Fruit fly (Drosophila melanogaster) whole organism, embryonic: ENCODE results near the gene CG43165.

Experiments
- B-H1 ChIP-seq: fragments of 200-800 bp; sonication (Bioruptor generic); IDR thresholded peaks from 3 replicates; pipeline ENCODE4 v1.3.6; 2022; ENCODE audit warnings: missing biosample characterization, missing genetic modification characterization
- CG1024 ChIP-seq: fragments of 200-800 bp; sonication (Bioruptor generic); IDR thresholded peaks from 2 replicates; pipeline ENCODE4 v1.3.6; 2022; ENCODE audit warnings: missing biosample characterization, missing genetic modification characterization
- CG10267 ChIP-seq: fragments of 200-800 bp; sonication (Bioruptor generic); optimal IDR thresholded peaks from 2 replicates; lab custom pipeline; 2018; ENCODE audit warnings: missing biosample characterization, mild to moderate bottlenecking, missing genetic modification characterization, moderate library complexity
- CG10366 ChIP-seq: fragments of 200-800 bp; sonication (Bioruptor generic); IDR thresholded peaks from 2 replicates; pipeline ENCODE4 v1.3.6; 2022; ENCODE audit warnings: missing biosample characterization, missing genetic modification characterization
- CG10543 ChIP-seq: fragments of 200-800 bp; sonication (Bioruptor generic); optimal IDR thresholded peaks from 3 replicates; lab custom pipeline; 2017; ENCODE audit warnings: missing biosample characterization, mild to moderate bottlenecking, missing genetic modification characterization, moderate library complexity
- CG11085 ChIP-seq: fragments of 200-800 bp; sonication (Bioruptor generic); IDR thresholded peaks from 2 replicates; pipeline ENCODE4 v1.3.6; 2022; ENCODE audit warnings: missing biosample characterization, missing genetic modification characterization
- CG11456 ChIP-seq: fragments of 200-800 bp; sonication (Bioruptor generic); IDR thresholded peaks from 3 replicates; pipeline ENCODE4 v1.3.6; 2022; ENCODE audit warnings: missing biosample characterization, missing genetic modification characterization
- CG11504 ChIP-seq: fragments of 200-800 bp; sonication (Bioruptor generic); optimal IDR thresholded peaks from 3 replicates; lab custom pipeline; 2019; ENCODE audit warnings: missing biosample characterization, mild to moderate bottlenecking, missing genetic modification characterization, moderate library complexity
- CG12071 ChIP-seq: fragments of 200-800 bp; sonication (Bioruptor generic); optimal IDR thresholded peaks from 3 replicates; lab custom pipeline; 2018; ENCODE audit warnings: missing biosample characterization, mild to moderate bottlenecking, missing genetic modification characterization
- CG14014 ChIP-seq: fragments of 200-800 bp; sonication (Bioruptor generic); IDR thresholded peaks from 2 replicates; pipeline ENCODE4 v1.3.6; 2022; ENCODE audit warnings: missing biosample characterization, missing genetic modification characterization
- CG15601 ChIP-seq: fragments of 200-800 bp; sonication (Bioruptor generic); optimal IDR thresholded peaks from 3 replicates; lab custom pipeline; 2019; ENCODE audit warnings: missing biosample characterization, mild to moderate bottlenecking, missing genetic modification characterization, moderate library complexity
- CG1647 ChIP-seq: fragments of 200-800 bp; sonication (Bioruptor generic); optimal IDR thresholded peaks from 3 replicates; lab custom pipeline; 2016; ENCODE audit warnings: missing biosample characterization, missing genetic modification characterization
- CG17829 ChIP-seq: fragments of 200-800 bp; optimal IDR thresholded peaks from 2 replicates; lab custom pipeline; 2019; ENCODE audit warnings: missing biosample characterization, mild to moderate bottlenecking, missing genetic modification characterization, moderate library complexity
- CG2120 ChIP-seq: fragments of 200-800 bp; sonication (Bioruptor generic); optimal IDR thresholded peaks from 3 replicates; lab custom pipeline; 2016; ENCODE audit warnings: missing biosample characterization, missing genetic modification characterization
- CG3726 ChIP-seq: fragments of 200-800 bp; sonication (Bioruptor generic); IDR thresholded peaks from 3 replicates; pipeline ENCODE4, ENCODE4 v1.3.6; 2022; ENCODE audit warnings: missing biosample characterization, missing genetic modification characterization
- CG6765 ChIP-seq: fragments of 200-800 bp; sonication (Bioruptor generic); optimal IDR thresholded peaks from 3 replicates; lab custom pipeline; 2017; ENCODE audit warnings: missing biosample characterization, mild to moderate bottlenecking, missing genetic modification characterization
- CG7556 ChIP-seq: fragments of 200-800 bp; sonication (Bioruptor generic); optimal IDR thresholded peaks from 2 replicates; lab custom pipeline; 2017; ENCODE audit warnings: missing biosample characterization, mild to moderate bottlenecking, missing genetic modification characterization
- CG7839 ChIP-seq: fragments of 200-800 bp; sonication (Bioruptor generic); optimal IDR thresholded peaks from 3 replicates; lab custom pipeline; 2018; ENCODE audit warnings: missing biosample characterization, mild to moderate bottlenecking, missing genetic modification characterization, moderate library complexity
- CG8924 ChIP-seq: fragments of 200-800 bp; optimal IDR thresholded peaks from 3 replicates; lab custom pipeline; 2019; ENCODE audit warnings: missing biosample characterization, mild to moderate bottlenecking, missing genetic modification characterization, moderate library complexity
- CG9727 ChIP-seq: fragments of 200-800 bp; sonication (Bioruptor generic); optimal IDR thresholded peaks from 3 replicates; lab custom pipeline; 2017; ENCODE audit warnings: missing biosample characterization, mild to moderate bottlenecking, missing genetic modification characterization
- CoRest ChIP-seq: fragments of 200-800 bp; sonication (Bioruptor generic); optimal IDR thresholded peaks from 3 replicates; lab custom pipeline; 2018; ENCODE audit warnings: missing biosample characterization, mild to moderate bottlenecking, missing genetic modification characterization, moderate library complexity
- Deaf1 ChIP-seq: fragments of 200-800 bp; optimal IDR thresholded peaks from 3 replicates; lab custom pipeline; 2019; ENCODE audit warnings: missing biosample characterization, mild to moderate bottlenecking, missing genetic modification characterization, moderate library complexity
- Doc3 ChIP-seq: fragments of 200-800 bp; sonication (Bioruptor generic); IDR thresholded peaks from 3 replicates; pipeline ENCODE4 v1.3.6; 2022; ENCODE audit warnings: missing biosample characterization, missing genetic modification characterization; ENCODE audit not compliant: partially characterized antibody
- H2.0 ChIP-seq: fragments of 200-800 bp; sonication (Bioruptor generic); IDR thresholded peaks from 2 replicates; pipeline ENCODE4 v1.3.6; 2022; ENCODE audit warnings: missing biosample characterization, missing genetic modification characterization
- HLH4C ChIP-seq: fragments of 200-800 bp; sonication (Bioruptor generic); IDR thresholded peaks from 3 replicates; pipeline ENCODE4 v1.3.6; 2022; ENCODE audit warnings: missing biosample characterization, missing genetic modification characterization; ENCODE audit not compliant: partially characterized antibody
- Hmx ChIP-seq: fragments of 200-800 bp; sonication (Bioruptor generic); optimal IDR thresholded peaks from 2 replicates; lab custom pipeline; 2016; ENCODE audit warnings: missing biosample characterization, missing genetic modification characterization
- Myb ChIP-seq: fragments of 200-800 bp; sonication (Bioruptor generic); optimal IDR thresholded peaks from 2 replicates; lab custom pipeline; 2016; ENCODE audit warnings: missing biosample characterization, missing genetic modification characterization
- Nf-YA ChIP-seq: fragments of 200-800 bp; sonication (Bioruptor generic); IDR thresholded peaks from 2 replicates; pipeline ENCODE4 v1.3.6; 2022; ENCODE audit warnings: missing biosample characterization, missing genetic modification characterization
- NfI ChIP-seq: fragments of 200-800 bp; sonication (Bioruptor generic); optimal IDR thresholded peaks from 3 replicates; lab custom pipeline; 2018; ENCODE audit warnings: missing biosample characterization, mild to moderate bottlenecking, missing genetic modification characterization, moderate library complexity
- Optix ChIP-seq: fragments of 200-800 bp; sonication (Bioruptor generic); IDR thresholded peaks from 3 replicates; pipeline ENCODE4 v1.3.6; 2022; ENCODE audit warnings: missing biosample characterization, missing genetic modification characterization
- PHDP ChIP-seq: fragments of 200-800 bp; sonication (Bioruptor generic); optimal IDR thresholded peaks from 3 replicates; lab custom pipeline; 2018; ENCODE audit warnings: missing biosample characterization, mild to moderate bottlenecking, missing genetic modification characterization, moderate library complexity
- Tbp ChIP-seq: fragments of >200 bp; optimal IDR thresholded peaks from 2 replicates; lab custom pipeline; 2018; ENCODE audit warnings: missing biosample characterization, missing genetic modification characterization
- ac ChIP-seq: fragments of 200-800 bp; sonication (Bioruptor generic); optimal IDR thresholded peaks from 3 replicates; lab custom pipeline; 2017; ENCODE audit warnings: missing biosample characterization, mild to moderate bottlenecking, missing genetic modification characterization
- az2 ChIP-seq: fragments of 200-800 bp; sonication (Bioruptor generic); optimal IDR thresholded peaks from 3 replicates; lab custom pipeline; 2016; ENCODE audit warnings: missing biosample characterization, missing genetic modification characterization
- btn ChIP-seq: fragments of 200-800 bp; sonication (Bioruptor generic); optimal IDR thresholded peaks from 2 replicates; lab custom pipeline; 2016; ENCODE audit warnings: missing biosample characterization, missing genetic modification characterization
- cas ChIP-seq: fragments of 200-800 bp; sonication (Bioruptor generic); IDR thresholded peaks from 2 replicates; pipeline ENCODE4 v1.3.6; 2022; ENCODE audit warnings: missing biosample characterization, missing genetic modification characterization
- crol ChIP-seq: fragments of 200-800 bp; sonication (Bioruptor generic); IDR thresholded peaks from 2 replicates; pipeline ENCODE4 v1.3.6; 2022; ENCODE audit warnings: missing biosample characterization, missing genetic modification characterization
- grau ChIP-seq: fragments of 200-800 bp; optimal IDR thresholded peaks from 3 replicates; lab custom pipeline; 2019; ENCODE audit warnings: missing biosample characterization, mild to moderate bottlenecking, missing genetic modification characterization, moderate library complexity
- klu ChIP-seq: fragments of 200-800 bp; sonication (Bioruptor generic); IDR thresholded peaks from 2 replicates; pipeline ENCODE4 v1.3.6; 2022; ENCODE audit warnings: missing biosample characterization, missing genetic modification characterization
- lov ChIP-seq, 2 experiments: fragments of 200-800 bp in 1 of 2; fragments of >200 bp in 1 of 2; sonication (Bioruptor generic) in 1 of 2; IDR thresholded peaks in 1 of 2; optimal IDR thresholded peaks in 1 of 2; 2 replicates in 1 of 2; 3 replicates in 1 of 2; pipeline versions ENCODE4 v1.3.6 to Lab custom; 2017 to 2022; ENCODE audit warnings: missing biosample characterization in 1 of 2, missing genetic modification characterization in 1 of 2
- maf-S ChIP-seq: fragments of 200-800 bp; sonication (Bioruptor generic); optimal IDR thresholded peaks from 2 replicates; lab custom pipeline; 2016; ENCODE audit warnings: missing biosample characterization, missing genetic modification characterization
- otp ChIP-seq: fragments of 200-800 bp; sonication (Bioruptor generic); IDR thresholded peaks from 3 replicates; pipeline ENCODE4, ENCODE4 v1.3.6; 2022; ENCODE audit warnings: missing biosample characterization, missing genetic modification characterization
- row ChIP-seq: fragments of 200-800 bp; sonication (Bioruptor generic); IDR thresholded peaks from 3 replicates; pipeline ENCODE4 v1.3.6; 2022; ENCODE audit warnings: missing biosample characterization, missing genetic modification characterization
- tap ChIP-seq: fragments of 200-800 bp; optimal IDR thresholded peaks from 3 replicates; lab custom pipeline; 2019; ENCODE audit warnings: missing biosample characterization, mild to moderate bottlenecking, missing genetic modification characterization, moderate library complexity
- ttk ChIP-seq: fragments of 200-800 bp; sonication (Bioruptor generic); IDR thresholded peaks from 2 replicates; pipeline ENCODE4 v2.1.2; 2022; ENCODE audit warnings: missing biosample characterization, missing genetic modification characterization
- wdn ChIP-seq: fragments of 200-800 bp; sonication (Bioruptor generic); IDR thresholded peaks from 2 replicates; pipeline ENCODE4 v1.3.6; 2022; ENCODE audit warnings: missing biosample characterization, missing genetic modification characterization
- wor ChIP-seq: fragments of 200-800 bp; sonication (Bioruptor generic); IDR thresholded peaks from 2 replicates; pipeline ENCODE4 v1.3.6; 2022; ENCODE audit warnings: missing biosample characterization, missing genetic modification characterization
- zfh1 ChIP-seq: fragments of 200-800 bp; sonication (Bioruptor generic); IDR thresholded peaks from 3 replicates; pipeline ENCODE4 v1.3.6; 2022; ENCODE audit warnings: missing biosample characterization, missing genetic modification characterization

The CG43165 gene

DNA sequence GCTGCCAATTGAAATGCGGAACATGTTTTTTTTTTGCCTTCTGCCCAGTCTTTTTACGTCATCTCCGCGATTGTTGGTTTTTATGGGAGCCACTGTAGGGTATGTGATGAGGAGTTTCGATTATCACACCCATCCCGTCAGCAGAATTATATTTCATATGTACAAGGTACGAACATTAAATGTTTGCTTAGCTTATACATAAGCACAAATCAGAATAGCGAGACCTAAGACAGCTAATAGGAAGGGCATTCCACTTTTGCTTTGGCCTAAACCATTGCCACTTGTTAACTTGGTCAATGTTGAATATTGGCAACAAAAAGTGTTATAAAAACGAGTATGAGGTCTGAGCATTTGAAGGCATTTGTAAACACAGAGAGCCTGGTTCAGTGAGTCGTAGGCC, 8.4 kb upstream of the CG43165 start, which contains the start of gene CG2816 (continued):
- TF ChIP-seq Doc3 (GFP tag; lab: Robert Waterston, UW) (no peak), klu (GFP tag; lab: Robert Waterston, UW) (peak; percentile 83), Nf-YA (GFP tag; lab: Robert Waterston, UW) (no peak), ac (no peak), CG1647 (GFP tag; lab: Kevin White, UChicago) (no peak), Tbp (no peak), crol (GFP tag; lab: Robert Waterston, UW) (no peak), PHDP (peak; percentile 74), ttk (GFP tag; lab: Robert Waterston, UW) (peak; percentile 51), otp (0 out of 3 replicates have a peak, but pooled peaks have one; percentile 8), HLH4C (no peak), CoRest (peak; percentile 49), H2.0 (GFP tag; lab: Robert Waterston, UW) (peak; percentile 76), Myb (peak; percentile 72), az2 (GFP tag; lab: Kevin White, UChicago) (peak; percentile 40), CG11504 (tag; lab: Kevin White, UChicago) (peak; percentile 55), Hmx (GFP tag; lab: Kevin White, UChicago) (no peak), NfI (GFP tag; lab: Kevin White, UChicago) (peak; percentile 78), wor (GFP tag; lab: Robert Waterston, UW) (no peak), zfh1 (peak; percentile 65; the same call in 2 of the 3 replicates), grau (tag; lab: Kevin White, UChicago) (peak; percentile 58), CG7556 (GFP tag; lab: Kevin White, UChicago) (no peak), CG11456 (GFP tag; lab: Robert Waterston, UW) (peak; percentile 95; the same call in 2 of the 3 replicates), CG1024 (GFP tag; lab: Robert Waterston, UW) (no peak), CG14014 (GFP tag; lab: Robert Waterston, UW) (peak; percentile 92), CG10366 (GFP tag; lab: Robert Waterston, UW) (peak; percentile 49; the same call in 1 of the 2 replicates), CG15601 (peak; percentile 8), CG11085 (GFP tag; lab: Robert Waterston, UW) (0 out of 2 replicates have a peak, but pooled peaks have one; percentile 23), CG7839 (tag; lab: Kevin White, UChicago) (peak; percentile 71), Deaf1 (no peak), row (GFP tag; lab: Robert Waterston, UW) (peak; percentile 84), btn (no peak), B-H1 (no peak), wdn (GFP tag; lab: Robert Waterston, UW) (peak; percentile 81; the same call in 1 of the 2 replicates), maf-S (GFP tag; lab: Kevin White, UChicago) (peak; percentile 84), CG17829 (no peak), CG2120 (peak; percentile 97), Optix (GFP tag; lab: Robert Waterston, UW) (0 out of 3 replicates have a peak, but pooled peaks have one; percentile 40), lov (optimal IDR thresholded peaks at IDR 0.05; lab: Kevin White, UChicago) (no peak), lov (GFP tag; IDR thresholded peaks at IDR 0.05; lab: Robert Waterston, UW) (no peak; the same call in 2 of the 3 replicates), CG8924 (tag; lab: Kevin White, UChicago) (peak; percentile 64), CG10543 (GFP tag; lab: Kevin White, UChicago) (peak; percentile 69), CG3726 (GFP tag; lab: Robert Waterston, UW) (peak; percentile 64; the same call in 1 of the 3 replicates), CG9727 (no peak), tap (tag; lab: Kevin White, UChicago) (peak; percentile 24), CG10267 (tag; lab: Kevin White, UChicago) (peak; percentile 19), cas (GFP tag; lab: Robert Waterston, UW) (peak; percentile 75; the same call in 1 of the 2 replicates), CG6765 (GFP tag; lab: Kevin White, UChicago) (no peak), CG12071 (GFP tag; lab: Kevin White, UChicago) (peak; percentile 20)
- TF ChIP-seq, all 482 proteins: peak for 214
